Worm (Caenorhabditis elegans) whole organism, mixed stage, embryonic: ENCODE data around the gene srg-36.

Experiments
- M03D4.4 ChIP-seq: sonication (generic microtip); optimal IDR thresholded peaks from 2 replicates; lab custom pipeline; 2017; ENCODE audit warnings: mild to moderate bottlenecking, missing genetic modification characterization, missing compliant biosample characterization
- blmp-1 ChIP-seq: fragments of 150-350 bp; optimal IDR thresholded peaks from 2 replicates; lab custom pipeline; 2014; ENCODE audit warnings: missing biosample characterization, missing genetic modification characterization
- ceh-39 ChIP-seq: fragments of 150-350 bp; optimal IDR thresholded peaks from 2 replicates; lab custom pipeline; 2014; ENCODE audit warnings: missing biosample characterization, missing genetic modification characterization
- elt-1 ChIP-seq: sonication (generic microtip); optimal IDR thresholded peaks from 2 replicates; lab custom pipeline; 2017; ENCODE audit warnings: missing genetic modification characterization, mild to moderate bottlenecking, missing compliant biosample characterization, antibody characterized with exemption, moderate library complexity, borderline replicate concordance; ENCODE audit not compliant: insufficient read depth
- ham-2 ChIP-seq: fragments of 200-800 bp; sonication (Bioruptor generic); optimal IDR thresholded peaks from 2 replicates; lab custom pipeline; 2018; ENCODE audit warnings: mild to moderate bottlenecking, missing genetic modification characterization, missing compliant biosample characterization
- lsy-2 ChIP-seq: fragments of 150-350 bp; optimal IDR thresholded peaks from 2 replicates; lab custom pipeline; 2014; ENCODE audit warnings: missing biosample characterization, missing genetic modification characterization
- nhr-237 ChIP-seq: fragments of 150-350 bp; optimal IDR thresholded peaks from 2 replicates; lab custom pipeline; 2014; ENCODE audit warnings: missing biosample characterization, missing genetic modification characterization
- pha-4 ChIP-seq: fragments of 150-350 bp; optimal IDR thresholded peaks from 2 replicates; lab custom pipeline; 2018; ENCODE audit warnings: missing biosample characterization, missing genetic modification reagents, missing genetic modification characterization
- unc-120 ChIP-seq: sonication (generic microtip); optimal IDR thresholded peaks from 2 replicates; lab custom pipeline; 2017; ENCODE audit warnings: missing genetic modification characterization, missing compliant biosample characterization; ENCODE audit not compliant: poor library complexity, severe bottlenecking
- ztf-11 ChIP-seq: fragments of 150-350 bp; optimal IDR thresholded peaks from 2 replicates; lab custom pipeline; 2014; ENCODE audit warnings: missing biosample characterization, missing genetic modification characterization

ce11 chrX:14257661-14258060 is 23.4 kb upstream of the srg-36 start, which contains the start of gene E02H4.4:
- TF ChIP-seq M03D4.4 (tag; lab: Kevin White, UChicago) (no peak), elt-1 (no peak), blmp-1 (no peak), ceh-39 (no peak), nhr-237 (no peak), unc-120 (no peak), ztf-11 (tag; lab: Kevin White, UChicago) (no peak), lsy-2 (no peak), ham-2 (no peak), pha-4 (tag; lab: Kevin White, UChicago) (no peak)
